Fruit fly (Drosophila melanogaster) whole organism, embryonic: ENCODE data around the gene CG13640.

Experiments
- Antp ChIP-seq: fragments of 200-800 bp; sonication (Bioruptor generic); optimal IDR thresholded peaks from 3 replicates; lab custom pipeline; 2016; ENCODE audit warnings: missing biosample characterization, missing genetic modification characterization
- Bgb ChIP-seq: fragments of 200-800 bp; sonication (Bioruptor generic); IDR thresholded peaks from 2 replicates; pipeline ENCODE4 v1.3.6; 2022; ENCODE audit warnings: missing biosample characterization, missing genetic modification characterization; ENCODE audit not compliant: partially characterized antibody
- CG10274 ChIP-seq: fragments of 200-800 bp; sonication (Bioruptor generic); optimal IDR thresholded peaks from 3 replicates; lab custom pipeline; 2017; ENCODE audit warnings: missing biosample characterization, mild to moderate bottlenecking, missing genetic modification characterization
- CG11696 ChIP-seq: fragments of 200-800 bp; sonication (Bioruptor generic); IDR thresholded peaks from 2 replicates; pipeline ENCODE4 v1.3.6; 2022; ENCODE audit warnings: missing biosample characterization, missing genetic modification characterization
- CG12104 ChIP-seq: fragments of 200-800 bp; sonication (Bioruptor generic); optimal IDR thresholded peaks from 3 replicates; lab custom pipeline; 2016; ENCODE audit warnings: missing biosample characterization, missing genetic modification characterization
- CG12236 ChIP-seq: fragments of 200-800 bp; sonication (Bioruptor generic); optimal IDR thresholded peaks from 2 replicates; lab custom pipeline; 2016; ENCODE audit warnings: missing biosample characterization, missing genetic modification characterization
- CG12659 ChIP-seq: fragments of 200-800 bp; sonication (Bioruptor generic); optimal IDR thresholded peaks from 3 replicates; lab custom pipeline; 2017; ENCODE audit warnings: mild to moderate bottlenecking, missing biosample characterization, missing genetic modification reagents, missing genetic modification characterization
- CG14860 ChIP-seq: fragments of 200-800 bp; sonication (Bioruptor generic); IDR thresholded peaks from 3 replicates; pipeline ENCODE4 v1.3.6; 2022; ENCODE audit warnings: missing biosample characterization, missing genetic modification characterization; ENCODE audit not compliant: partially characterized antibody
- CG15601 ChIP-seq: fragments of 200-800 bp; sonication (Bioruptor generic); optimal IDR thresholded peaks from 3 replicates; lab custom pipeline; 2019; ENCODE audit warnings: missing biosample characterization, mild to moderate bottlenecking, missing genetic modification characterization, moderate library complexity
- CG16813 ChIP-seq: fragments of 200-800 bp; sonication (Bioruptor generic); IDR thresholded peaks from 3 replicates; pipeline ENCODE4 v1.3.6; 2022; ENCODE audit warnings: missing biosample characterization, missing genetic modification characterization; ENCODE audit not compliant: partially characterized antibody
- CG17912 ChIP-seq: fragments of 200-800 bp; sonication (Bioruptor generic); optimal IDR thresholded peaks from 2 replicates; lab custom pipeline; 2018; ENCODE audit warnings: missing biosample characterization, mild to moderate bottlenecking, missing genetic modification characterization
- CG18599 ChIP-seq: fragments of 200-800 bp; sonication (Bioruptor generic); optimal IDR thresholded peaks from 3 replicates; lab custom pipeline; 2017; ENCODE audit warnings: missing biosample characterization, missing genetic modification characterization, mild to moderate bottlenecking, moderate library complexity, missing genetic modification reagents
- CG2116 ChIP-seq: fragments of 200-800 bp; sonication (Bioruptor generic); optimal IDR thresholded peaks from 3 replicates; lab custom pipeline; 2018; ENCODE audit warnings: missing biosample characterization, mild to moderate bottlenecking, missing genetic modification characterization
- CG2120 ChIP-seq: fragments of 200-800 bp; sonication (Bioruptor generic); optimal IDR thresholded peaks from 3 replicates; lab custom pipeline; 2016; ENCODE audit warnings: missing biosample characterization, missing genetic modification characterization
- CG32767 ChIP-seq: fragments of 200-800 bp; sonication (Bioruptor generic); IDR thresholded peaks from 2 replicates; pipeline ENCODE4 v1.3.6; 2022; ENCODE audit warnings: missing biosample characterization, missing genetic modification characterization
- CG33557 ChIP-seq: fragments of 200-800 bp; sonication (Bioruptor generic); optimal IDR thresholded peaks from 2 replicates; lab custom pipeline; 2019; ENCODE audit warnings: missing biosample characterization, mild to moderate bottlenecking, missing genetic modification characterization, moderate library complexity
- CG34224 ChIP-seq: fragments of 200-800 bp; sonication (Bioruptor generic); IDR thresholded peaks from 3 replicates; pipeline ENCODE4 v1.3.6; 2022; ENCODE audit warnings: missing biosample characterization, missing genetic modification characterization; ENCODE audit not compliant: partially characterized antibody
- CG3726 ChIP-seq: fragments of 200-800 bp; sonication (Bioruptor generic); IDR thresholded peaks from 3 replicates; pipeline ENCODE4, ENCODE4 v1.3.6; 2022; ENCODE audit warnings: missing biosample characterization, missing genetic modification characterization
- CG3847 ChIP-seq: fragments of 200-800 bp; sonication (Bioruptor generic); IDR thresholded peaks from 2 replicates; pipeline ENCODE4 v1.3.6; 2022; ENCODE audit warnings: missing biosample characterization, missing genetic modification characterization
- CG3995 ChIP-seq: fragments of 200-800 bp; sonication (Bioruptor generic); optimal IDR thresholded peaks from 3 replicates; lab custom pipeline; 2016; ENCODE audit warnings: missing biosample characterization, missing genetic modification characterization
- CG4360 ChIP-seq: fragments of 200-800 bp; sonication (Bioruptor generic); IDR thresholded peaks from 2 replicates; pipeline ENCODE4 v1.3.6; 2022; ENCODE audit warnings: missing biosample characterization, missing genetic modification characterization
- CG6683 ChIP-seq: fragments of 200-800 bp; sonication (Bioruptor generic); optimal IDR thresholded peaks from 2 replicates; lab custom pipeline; 2017; ENCODE audit warnings: missing biosample characterization, mild to moderate bottlenecking, missing genetic modification characterization, missing genetic modification reagents
- CG7786 ChIP-seq: fragments of 200-800 bp; sonication (Bioruptor generic); optimal IDR thresholded peaks from 2 replicates; lab custom pipeline; 2016; ENCODE audit warnings: missing biosample characterization, missing genetic modification characterization
- CG9609 ChIP-seq: fragments of 200-800 bp; sonication (Bioruptor generic); optimal IDR thresholded peaks from 3 replicates; lab custom pipeline; 2016; ENCODE audit warnings: missing biosample characterization, missing genetic modification characterization
- CG9876 ChIP-seq: fragments of 200-800 bp; sonication (Bioruptor generic); optimal IDR thresholded peaks from 2 replicates; lab custom pipeline; 2016; ENCODE audit warnings: missing biosample characterization, missing genetic modification characterization
- Fer1 ChIP-seq: fragments of 200-800 bp; sonication (Bioruptor generic); optimal IDR thresholded peaks from 2 replicates; lab custom pipeline; 2017; ENCODE audit warnings: missing biosample characterization, mild to moderate bottlenecking, missing genetic modification characterization
- Gsc ChIP-seq: fragments of 200-800 bp; sonication (Bioruptor generic); IDR thresholded peaks from 2 replicates; pipeline ENCODE4 v1.3.6; 2022; ENCODE audit warnings: missing biosample characterization, missing genetic modification characterization
- Scr ChIP-seq: fragments of 200-800 bp; sonication (Bioruptor generic); IDR thresholded peaks from 2 replicates; pipeline ENCODE4 v1.3.6; 2022; ENCODE audit warnings: missing biosample characterization, missing genetic modification characterization; ENCODE audit not compliant: partially characterized antibody
- Xrp1 ChIP-seq: fragments of 200-800 bp; sonication (Bioruptor generic); IDR thresholded peaks from 2 replicates; pipeline ENCODE4 v1.3.6; 2022; ENCODE audit warnings: missing biosample characterization, missing genetic modification characterization
- YL-1 ChIP-seq: fragments of 200-800 bp; sonication (Bioruptor generic); optimal IDR thresholded peaks from 3 replicates; lab custom pipeline; 2017; ENCODE audit warnings: missing biosample characterization, mild to moderate bottlenecking, missing genetic modification characterization
- ase ChIP-seq: fragments of 200-800 bp; sonication (Bioruptor generic); IDR thresholded peaks from 3 replicates; pipeline ENCODE4 v1.3.6; 2022; ENCODE audit warnings: missing biosample characterization, missing genetic modification characterization
- bab2 ChIP-seq: fragments of 200-800 bp; sonication (Bioruptor generic); optimal IDR thresholded peaks from 2 replicates; lab custom pipeline; 2016; ENCODE audit warnings: missing biosample characterization, missing genetic modification characterization
- bsh ChIP-seq, 2 experiments: fragments of 200-800 bp; sonication (Bioruptor generic); optimal IDR thresholded peaks; 2 replicates each; lab custom pipeline; 2017 to 2018; ENCODE audit warnings: mild to moderate bottlenecking in 2 of 2, missing biosample characterization in 2 of 2, missing genetic modification characterization in 2 of 2, moderate library complexity in 1 of 2
- chn ChIP-seq: fragments of 200-800 bp; sonication (Bioruptor generic); optimal IDR thresholded peaks from 2 replicates; lab custom pipeline; 2016; ENCODE audit warnings: missing biosample characterization, missing genetic modification characterization
- dpn ChIP-seq, 2 experiments: fragments of 200-800 bp; sonication (Bioruptor generic); optimal IDR thresholded peaks; 3 replicates each; lab custom pipeline; 2016; ENCODE audit warnings: missing biosample characterization in 2 of 2, missing genetic modification characterization in 2 of 2
- en ChIP-seq: fragments of 200-800 bp; sonication (Bioruptor generic); optimal IDR thresholded peaks from 2 replicates; lab custom pipeline; 2016; ENCODE audit warnings: missing biosample characterization, missing genetic modification characterization
- exex ChIP-seq: fragments of 200-800 bp; sonication (Bioruptor generic); optimal IDR thresholded peaks from 4 replicates; lab custom pipeline; 2018; ENCODE audit warnings: missing biosample characterization, mild to moderate bottlenecking, missing genetic modification characterization, moderate library complexity
- fd64A ChIP-seq: fragments of 200-800 bp; sonication (Bioruptor generic); optimal IDR thresholded peaks from 3 replicates; lab custom pipeline; 2018; ENCODE audit warnings: missing biosample characterization, mild to moderate bottlenecking, missing genetic modification characterization
- gce ChIP-seq: fragments of 200-800 bp; sonication (Bioruptor generic); IDR thresholded peaks from 3 replicates; pipeline ENCODE4 v1.3.6; 2022; ENCODE audit warnings: missing biosample characterization, missing genetic modification characterization
- hbn ChIP-seq: fragments of 200-800 bp; sonication (Bioruptor generic); IDR thresholded peaks from 2 replicates; pipeline ENCODE4 v1.3.6; 2022; ENCODE audit warnings: missing biosample characterization, missing genetic modification characterization; ENCODE audit not compliant: partially characterized antibody
- jing ChIP-seq: fragments of 200-800 bp; sonication (Bioruptor generic); optimal IDR thresholded peaks from 2 replicates; lab custom pipeline; 2018; ENCODE audit warnings: missing biosample characterization, mild to moderate bottlenecking, missing genetic modification characterization
- nerfin-1 ChIP-seq: fragments of 200-800 bp; sonication (Bioruptor generic); optimal IDR thresholded peaks from 3 replicates; lab custom pipeline; 2019; ENCODE audit warnings: missing biosample characterization, mild to moderate bottlenecking, missing genetic modification characterization, moderate library complexity
- nmo ChIP-seq: fragments of 200-800 bp; sonication (Bioruptor generic); optimal IDR thresholded peaks from 2 replicates; lab custom pipeline; 2018; ENCODE audit warnings: missing biosample characterization, mild to moderate bottlenecking, missing genetic modification characterization, moderate library complexity
- oc ChIP-seq: fragments of 200-800 bp; sonication (Bioruptor generic); optimal IDR thresholded peaks from 2 replicates; lab custom pipeline; 2018; ENCODE audit warnings: missing biosample characterization, mild to moderate bottlenecking, missing genetic modification characterization, moderate library complexity
- pb ChIP-seq: fragments of 200-800 bp; sonication (Bioruptor generic); optimal IDR thresholded peaks from 3 replicates; lab custom pipeline; 2016; ENCODE audit warnings: missing biosample characterization, missing genetic modification characterization
- sens ChIP-seq: fragments of 200-800 bp; sonication (Bioruptor generic); peaks from one replicate; lab custom pipeline; 2016; ENCODE audit warnings: missing biosample characterization, missing genetic modification characterization
- shn ChIP-seq: fragments of 200-800 bp; sonication (Bioruptor generic); optimal IDR thresholded peaks from 3 replicates; lab custom pipeline; 2016; ENCODE audit warnings: missing biosample characterization, missing genetic modification characterization
- sim ChIP-seq: fragments of 200-800 bp; sonication (Bioruptor generic); IDR thresholded peaks from 2 replicates; pipeline ENCODE4 v1.3.6; 2022; ENCODE audit warnings: missing biosample characterization, missing genetic modification characterization
- slou ChIP-seq: fragments of 200-800 bp; sonication (Bioruptor generic); optimal IDR thresholded peaks from 3 replicates; lab custom pipeline; 2016; ENCODE audit warnings: missing biosample characterization, missing genetic modification characterization
- tx ChIP-seq: fragments of 200-800 bp; sonication (Bioruptor generic); optimal IDR thresholded peaks from 2 replicates; lab custom pipeline; 2016; ENCODE audit warnings: missing biosample characterization, missing genetic modification characterization
- zen ChIP-seq: fragments of 200-800 bp; sonication (Bioruptor generic); optimal IDR thresholded peaks from 3 replicates; lab custom pipeline; 2018; ENCODE audit warnings: missing biosample characterization, mild to moderate bottlenecking, missing genetic modification characterization, moderate library complexity

CG13640 gene

dm6 chr3R:24829887-24830351, 32.0 kb downstream of the CG13640 start, which contains the start of the genes Kaz and CG43273:
Gene Kaz, minus strand, starts transcription at chr3R:24829959.
Gene CG43273, plus strand, starts transcription at chr3R:24830301.
- TF ChIP-seq sens (GFP tag; lab: Kevin White, UChicago) = peak; percentile 81
- TF ChIP-seq CG6683 (GFP tag; lab: Kevin White, UChicago) = no peak
- TF ChIP-seq gce (GFP tag; lab: Robert Waterston, UW) = no peak
- TF ChIP-seq slou (GFP tag; lab: Kevin White, UChicago) = peak; percentile 35
- no peak; the same call in 1 of the 2 replicates for TF ChIP-seq CG32767 (GFP tag; lab: Robert Waterston, UW)
- TF ChIP-seq CG7786 = no peak
- peak; percentile 40; the same call in 1 of the 2 replicates for TF ChIP-seq Xrp1
- TF ChIP-seq CG18599 (GFP tag; lab: Kevin White, UChicago) = peak; percentile 67
- no peak for TF ChIP-seq CG11696 (GFP tag; lab: Robert Waterston, UW)
- TF ChIP-seq Scr (GFP tag; lab: Robert Waterston, UW) = peak; percentile 30; the same call in 1 of the 2 replicates
- TF ChIP-seq shn (GFP tag; lab: Kevin White, UChicago) = no peak
- peak in 1 of 2 experiments; percentile 68 for TF ChIP-seq dpn (GFP tag; optimal IDR thresholded peaks at IDR 0.05; lab: Kevin White, UChicago)
- TF ChIP-seq fd64A (GFP tag; lab: Kevin White, UChicago) = no peak
- TF ChIP-seq CG4360 (GFP tag; lab: Robert Waterston, UW) = no peak
- no peak for TF ChIP-seq CG14860
- TF ChIP-seq pb (GFP tag; lab: Kevin White, UChicago) = no peak
- TF ChIP-seq en = no peak
- TF ChIP-seq nerfin-1 (tag; lab: Kevin White, UChicago) = no peak
- peak; percentile 83 for TF ChIP-seq nmo (GFP tag; lab: Kevin White, UChicago)
- no peak for TF ChIP-seq jing (GFP tag; lab: Kevin White, UChicago)
- TF ChIP-seq CG10274 (GFP tag; lab: Kevin White, UChicago) = no peak
- TF ChIP-seq CG12236 (GFP tag; lab: Kevin White, UChicago) = no peak
- TF ChIP-seq CG34224 (GFP tag; lab: Robert Waterston, UW) = no peak
- peak; percentile 93 for TF ChIP-seq zen
- TF ChIP-seq bab2 (GFP tag; lab: Kevin White, UChicago) = no peak
- no peak for TF ChIP-seq Gsc (GFP tag; lab: Robert Waterston, UW)
- no peak for TF ChIP-seq bsh (GFP tag; optimal IDR thresholded peaks at IDR 0.05; lab: Kevin White, UChicago)
- peak; percentile 67 for TF ChIP-seq CG2120 (GFP tag; lab: Kevin White, UChicago)
- TF ChIP-seq CG9876 = no peak
- TF ChIP-seq oc (tag; lab: Kevin White, UChicago) = peak; percentile 76
- peak; percentile 43 for TF ChIP-seq CG15601 (tag; lab: Kevin White, UChicago)
- TF ChIP-seq YL-1 (GFP tag; lab: Kevin White, UChicago) = peak; percentile 69
- no peak for TF ChIP-seq exex (tag; lab: Kevin White, UChicago)
- no peak for TF ChIP-seq tx (GFP tag; lab: Kevin White, UChicago)
- no peak for TF ChIP-seq CG9609 (GFP tag; lab: Kevin White, UChicago)
- peak; percentile 60 for TF ChIP-seq CG2116
- no peak for TF ChIP-seq Bgb (GFP tag; lab: Robert Waterston, UW)
- no peak for TF ChIP-seq CG3995 (GFP tag; lab: Kevin White, UChicago)
- TF ChIP-seq Antp (GFP tag; lab: Kevin White, UChicago) = no peak
- no peak for TF ChIP-seq CG3726 (GFP tag; lab: Robert Waterston, UW)
- TF ChIP-seq hbn (GFP tag; lab: Robert Waterston, UW) = no peak
- no peak for TF ChIP-seq sim (GFP tag; lab: Robert Waterston, UW)
- no peak for TF ChIP-seq ase (GFP tag; lab: Robert Waterston, UW)
- peak; percentile 68 for TF ChIP-seq CG12659 (GFP tag; lab: Kevin White, UChicago)
- no peak for TF ChIP-seq CG16813 (GFP tag; lab: Robert Waterston, UW)
- peak; percentile 0 for TF ChIP-seq CG12104 (GFP tag; lab: Kevin White, UChicago)
- peak; percentile 75 for TF ChIP-seq CG3847 (GFP tag; lab: Robert Waterston, UW)
- peak; percentile 17 for TF ChIP-seq chn (GFP tag; lab: Kevin White, UChicago)
- TF ChIP-seq CG33557 (GFP tag; lab: Kevin White, UChicago) = peak; percentile 55
- no peak for TF ChIP-seq Fer1 (GFP tag; lab: Kevin White, UChicago)
- TF ChIP-seq CG17912 (GFP tag; lab: Kevin White, UChicago) = no peak
